Fruit fly (Drosophila melanogaster) whole organism, pupa: ENCODE results near the gene CG7299.

Experiments
- CG12605 ChIP-seq: fragments of 200-800 bp; sonication (Bioruptor generic); IDR thresholded peaks from 2 replicates; pipeline ENCODE4 v1.3.6; 2022; ENCODE audit warnings: missing biosample characterization, missing genetic modification characterization
- CG13204 ChIP-seq: fragments of 200-800 bp; sonication (Bioruptor generic); optimal IDR thresholded peaks from 2 replicates; lab custom pipeline; 2018; ENCODE audit warnings: missing biosample characterization, mild to moderate bottlenecking, missing genetic modification characterization, moderate library complexity
- CG14655 ChIP-seq: fragments of 200-800 bp; sonication (Bioruptor generic); optimal IDR thresholded peaks from 3 replicates; lab custom pipeline; 2017; ENCODE audit warnings: mild to moderate bottlenecking, missing biosample characterization, missing genetic modification reagents, missing genetic modification characterization
- CG15710 ChIP-seq: fragments of 200-800 bp; sonication (Bioruptor generic); optimal IDR thresholded peaks from 2 replicates; lab custom pipeline; 2018; ENCODE audit warnings: missing biosample characterization, mild to moderate bottlenecking, missing genetic modification characterization, moderate library complexity
- CG32121 ChIP-seq: fragments of 200-800 bp; sonication (Bioruptor generic); IDR thresholded peaks from 2 replicates; pipeline ENCODE4 v1.3.6; 2022; ENCODE audit warnings: missing biosample characterization, missing genetic modification characterization
- CG4496 ChIP-seq: fragments of 200-800 bp; sonication (Bioruptor generic); IDR thresholded peaks from 3 replicates; pipeline ENCODE4 v1.3.6; 2022; ENCODE audit warnings: missing biosample characterization, missing genetic modification characterization
- EcR ChIP-seq: fragments of 200-800 bp; sonication (Bioruptor generic); optimal IDR thresholded peaks from 3 replicates; lab custom pipeline; 2019; ENCODE audit warnings: missing biosample characterization, missing genetic modification characterization, mild to moderate bottlenecking, moderate library complexity, missing genetic modification reagents
- Pif1B ChIP-seq: fragments of 200-800 bp; sonication (Bioruptor generic); optimal IDR thresholded peaks from 3 replicates; lab custom pipeline; 2016; ENCODE audit warnings: missing biosample characterization, missing genetic modification characterization
- fd96Ca ChIP-seq: fragments of 200-800 bp; sonication (Bioruptor generic); IDR thresholded peaks from 3 replicates; pipeline ENCODE4 v1.3.6; 2022; ENCODE audit warnings: missing biosample characterization, missing genetic modification characterization

dm6 chr2L:10728751-10729150 is 44.5 kb upstream of the CG7299 start, which contains the start of gene CG6443:
- TF ChIP-seq CG13204 (GFP tag; lab: Kevin White, UChicago) (no peak), fd96Ca (GFP tag; lab: Robert Waterston, UW) (no peak), CG32121 (GFP tag; lab: Robert Waterston, UW) (no peak), CG12605 (no peak), Pif1B (GFP tag; lab: Kevin White, UChicago) (no peak), CG4496 (no peak), EcR (GFP tag; lab: Kevin White, UChicago) (no peak), CG15710 (tag; lab: Kevin White, UChicago) (no peak), CG14655 (GFP tag; lab: Kevin White, UChicago) (no peak)
